Fruit fly (Drosophila melanogaster) whole organism, embryonic: Measurements from ENCODE around the gene CG34107.

Source experiments
- Adf1 ChIP-seq: fragments of 200-800 bp; sonication (Bioruptor generic); IDR thresholded peaks from 2 replicates; pipeline ENCODE4 v1.3.6; 2022; ENCODE audit warnings: missing biosample characterization, missing genetic modification characterization
- Atf3 ChIP-seq: fragments of 200-800 bp; sonication (Bioruptor generic); optimal IDR thresholded peaks from 3 replicates; lab custom pipeline; 2016; ENCODE audit warnings: missing biosample characterization, missing genetic modification characterization
- BtbVII ChIP-seq: fragments of 200-800 bp; sonication (Bioruptor generic); optimal IDR thresholded peaks from 3 replicates; lab custom pipeline; 2017; ENCODE audit warnings: missing biosample characterization, mild to moderate bottlenecking, missing genetic modification characterization
- Bteb2 ChIP-seq: fragments of 200-800 bp; sonication (Bioruptor generic); optimal IDR thresholded peaks from 2 replicates; lab custom pipeline; 2016; ENCODE audit warnings: missing biosample characterization, missing genetic modification characterization
- CG10147 ChIP-seq: fragments of 200-800 bp; sonication (Bioruptor generic); optimal IDR thresholded peaks from 2 replicates; lab custom pipeline; 2019; ENCODE audit warnings: missing biosample characterization, mild to moderate bottlenecking, missing genetic modification characterization, moderate library complexity
- CG11093 ChIP-seq: fragments of 200-800 bp; sonication (Bioruptor generic); IDR thresholded peaks from 3 replicates; pipeline ENCODE4 v1.3.6; 2022; ENCODE audit warnings: missing biosample characterization, missing genetic modification characterization
- CG11723 ChIP-seq: fragments of 200-800 bp; sonication (Bioruptor generic); optimal IDR thresholded peaks from 2 replicates; lab custom pipeline; 2017; ENCODE audit warnings: missing biosample characterization, mild to moderate bottlenecking, missing genetic modification characterization
- CG12659 ChIP-seq: fragments of 200-800 bp; sonication (Bioruptor generic); optimal IDR thresholded peaks from 3 replicates; lab custom pipeline; 2017; ENCODE audit warnings: mild to moderate bottlenecking, missing biosample characterization, missing genetic modification reagents, missing genetic modification characterization
- CG12769 ChIP-seq: fragments of 200-800 bp; sonication (Bioruptor generic); optimal IDR thresholded peaks from 2 replicates; lab custom pipeline; 2019; ENCODE audit warnings: missing biosample characterization, mild to moderate bottlenecking, missing genetic modification characterization, moderate library complexity
- CG13287 ChIP-seq: fragments of 200-800 bp; sonication (Bioruptor generic); IDR thresholded peaks from 2 replicates; pipeline ENCODE4 v1.3.6; 2022; ENCODE audit warnings: missing biosample characterization, missing genetic modification characterization; ENCODE audit not compliant: partially characterized antibody
- CG14667 ChIP-seq: fragments of 200-800 bp; sonication (Bioruptor generic); IDR thresholded peaks from 2 replicates; pipeline ENCODE4 v1.3.6; 2022; ENCODE audit warnings: missing biosample characterization, missing genetic modification characterization
- CG15011 ChIP-seq: fragments of 200-800 bp; sonication (Bioruptor generic); optimal IDR thresholded peaks from 3 replicates; lab custom pipeline; 2018; ENCODE audit warnings: missing biosample characterization, mild to moderate bottlenecking, missing genetic modification characterization
- CG17829 ChIP-seq: fragments of 200-800 bp; optimal IDR thresholded peaks from 2 replicates; lab custom pipeline; 2019; ENCODE audit warnings: missing biosample characterization, mild to moderate bottlenecking, missing genetic modification characterization, moderate library complexity
- CG1832 ChIP-seq: fragments of 200-800 bp; sonication (Bioruptor generic); optimal IDR thresholded peaks from 2 replicates; lab custom pipeline; 2017; ENCODE audit warnings: missing biosample characterization, mild to moderate bottlenecking, missing genetic modification characterization, inconsistent platforms
- CG2678 ChIP-seq: fragments of 200-800 bp; sonication (Bioruptor generic); optimal IDR thresholded peaks from 3 replicates; lab custom pipeline; 2019; ENCODE audit warnings: missing biosample characterization, mild to moderate bottlenecking, missing genetic modification characterization, moderate library complexity
- CG3065 ChIP-seq: fragments of 200-800 bp; sonication (Bioruptor generic); optimal IDR thresholded peaks from 2 replicates; lab custom pipeline; 2016; ENCODE audit warnings: missing biosample characterization, missing genetic modification characterization
- CG3407 ChIP-seq: fragments of 200-800 bp; sonication (Bioruptor generic); optimal IDR thresholded peaks from 2 replicates; lab custom pipeline; 2018; ENCODE audit warnings: missing biosample characterization, mild to moderate bottlenecking, missing genetic modification characterization
- CG34224 ChIP-seq: fragments of 200-800 bp; sonication (Bioruptor generic); IDR thresholded peaks from 3 replicates; pipeline ENCODE4 v1.3.6; 2022; ENCODE audit warnings: missing biosample characterization, missing genetic modification characterization; ENCODE audit not compliant: partially characterized antibody
- CG34422 ChIP-seq: fragments of 200-800 bp; sonication (Bioruptor generic); IDR thresholded peaks from 3 replicates; pipeline ENCODE4 v1.3.6; 2022; ENCODE audit warnings: missing biosample characterization, missing genetic modification characterization
- CG3995 ChIP-seq: fragments of 200-800 bp; sonication (Bioruptor generic); optimal IDR thresholded peaks from 3 replicates; lab custom pipeline; 2016; ENCODE audit warnings: missing biosample characterization, missing genetic modification characterization
- CG4707 ChIP-seq: fragments of 200-800 bp; sonication (Bioruptor generic); optimal IDR thresholded peaks from 2 replicates; lab custom pipeline; 2018; ENCODE audit warnings: missing biosample characterization, mild to moderate bottlenecking, missing genetic modification characterization, moderate library complexity
- CG6654 ChIP-seq: fragments of 200-800 bp; sonication (Bioruptor generic); optimal IDR thresholded peaks from 2 replicates; lab custom pipeline; 2017; ENCODE audit warnings: missing biosample characterization, mild to moderate bottlenecking, missing genetic modification characterization
- CG6791 ChIP-seq: fragments of 200-800 bp; sonication (Bioruptor generic); IDR thresholded peaks from 3 replicates; pipeline ENCODE4 v1.3.6; 2022; ENCODE audit warnings: missing biosample characterization, missing genetic modification characterization; ENCODE audit not compliant: partially characterized antibody
- CG8290 ChIP-seq, 3 experiments: fragments of 200-800 bp; sonication (Bioruptor generic); optimal IDR thresholded peaks; 2 replicates each; lab custom pipeline; 2016 to 2019; ENCODE audit warnings: missing biosample characterization in 3 of 3, missing genetic modification characterization in 3 of 3, mild to moderate bottlenecking in 2 of 3, moderate library complexity in 1 of 3
- CG9797 ChIP-seq: fragments of 200-800 bp; sonication (Bioruptor generic); optimal IDR thresholded peaks from 3 replicates; lab custom pipeline; 2018; ENCODE audit warnings: missing biosample characterization, mild to moderate bottlenecking, missing genetic modification characterization
- Deaf1 ChIP-seq: fragments of 200-800 bp; optimal IDR thresholded peaks from 3 replicates; lab custom pipeline; 2019; ENCODE audit warnings: missing biosample characterization, mild to moderate bottlenecking, missing genetic modification characterization, moderate library complexity
- E2f1 ChIP-seq: fragments of 200-800 bp; sonication (Bioruptor generic); IDR thresholded peaks from 2 replicates; pipeline ENCODE4 v1.3.6; 2022; ENCODE audit warnings: missing biosample characterization, missing genetic modification characterization
- Ets65A ChIP-seq: fragments of 200-800 bp; sonication (Bioruptor generic); peaks from one replicate; lab custom pipeline; 2016; ENCODE audit warnings: missing biosample characterization, missing genetic modification characterization
- Gsc ChIP-seq: fragments of 200-800 bp; sonication (Bioruptor generic); IDR thresholded peaks from 2 replicates; pipeline ENCODE4 v1.3.6; 2022; ENCODE audit warnings: missing biosample characterization, missing genetic modification characterization
- HmgD ChIP-seq: fragments of 200-800 bp; sonication (Bioruptor generic); optimal IDR thresholded peaks from 3 replicates; lab custom pipeline; 2016; ENCODE audit warnings: missing biosample characterization, missing genetic modification characterization
- Hr51 ChIP-seq, 2 experiments: fragments of 200-800 bp; sonication (Bioruptor generic); optimal IDR thresholded peaks; 2 replicates in 1 of 2; 3 replicates in 1 of 2; lab custom pipeline; 2016 to 2018; ENCODE audit warnings: missing biosample characterization in 2 of 2, missing genetic modification characterization in 2 of 2, mild to moderate bottlenecking in 1 of 2, moderate library complexity in 1 of 2
- Med ChIP-seq: fragments of 200-800 bp; sonication (Bioruptor generic); peaks from one replicate; lab custom pipeline; 2016; ENCODE audit warnings: missing biosample characterization, missing genetic modification characterization, mild to moderate bottlenecking, inconsistent platforms, moderate library complexity
- Oli ChIP-seq: fragments of 200-800 bp; sonication (Bioruptor generic); optimal IDR thresholded peaks from 2 replicates; lab custom pipeline; 2018; ENCODE audit warnings: missing biosample characterization, mild to moderate bottlenecking, missing genetic modification characterization, moderate library complexity
- Sox102F ChIP-seq: fragments of 200-800 bp; sonication (Bioruptor generic); optimal IDR thresholded peaks from 2 replicates; lab custom pipeline; 2018; ENCODE audit warnings: missing biosample characterization, mild to moderate bottlenecking, missing genetic modification characterization, moderate library complexity
- ab ChIP-seq: fragments of 200-800 bp; sonication (Bioruptor generic); optimal IDR thresholded peaks from 2 replicates; lab custom pipeline; 2016; ENCODE audit warnings: missing biosample characterization, missing genetic modification characterization
- ato ChIP-seq: fragments of 200-800 bp; sonication (Bioruptor generic); IDR thresholded peaks from 2 replicates; pipeline ENCODE4 v1.3.6; 2022; ENCODE audit warnings: missing biosample characterization, missing genetic modification characterization; ENCODE audit not compliant: partially characterized antibody
- dmrt99B ChIP-seq: fragments of 200-800 bp; sonication (Bioruptor generic); optimal IDR thresholded peaks from 2 replicates; lab custom pipeline; 2018; ENCODE audit warnings: missing biosample characterization, mild to moderate bottlenecking, missing genetic modification characterization, moderate library complexity
- dpn ChIP-seq, 2 experiments: fragments of 200-800 bp; sonication (Bioruptor generic); optimal IDR thresholded peaks; 3 replicates each; lab custom pipeline; 2016; ENCODE audit warnings: missing biosample characterization in 2 of 2, missing genetic modification characterization in 2 of 2
- en ChIP-seq: fragments of 200-800 bp; sonication (Bioruptor generic); optimal IDR thresholded peaks from 2 replicates; lab custom pipeline; 2016; ENCODE audit warnings: missing biosample characterization, missing genetic modification characterization
- ewg ChIP-seq: fragments of 200-800 bp; sonication (Bioruptor generic); optimal IDR thresholded peaks from 3 replicates; lab custom pipeline; 2017; ENCODE audit warnings: mild to moderate bottlenecking, missing biosample characterization, missing genetic modification reagents, missing genetic modification characterization
- fd64A ChIP-seq: fragments of 200-800 bp; sonication (Bioruptor generic); optimal IDR thresholded peaks from 3 replicates; lab custom pipeline; 2018; ENCODE audit warnings: missing biosample characterization, mild to moderate bottlenecking, missing genetic modification characterization
- gfzf ChIP-seq: fragments of 200-800 bp; sonication (Bioruptor generic); optimal IDR thresholded peaks from 2 replicates; lab custom pipeline; 2016; ENCODE audit warnings: missing biosample characterization, mild to moderate bottlenecking, missing genetic modification characterization, moderate library complexity
- grn ChIP-seq: fragments of 200-800 bp; sonication (Bioruptor generic); optimal IDR thresholded peaks from 3 replicates; lab custom pipeline; 2017; ENCODE audit warnings: missing biosample characterization, missing genetic modification characterization
- oc ChIP-seq: fragments of 200-800 bp; sonication (Bioruptor generic); optimal IDR thresholded peaks from 2 replicates; lab custom pipeline; 2018; ENCODE audit warnings: missing biosample characterization, mild to moderate bottlenecking, missing genetic modification characterization, moderate library complexity
- pan ChIP-seq, 4 experiments: fragments of >200 bp in 3 of 4; fragments of 200-800 bp in 1 of 4; sonication (Bioruptor generic) in 1 of 4; optimal IDR thresholded peaks in 3 of 4; IDR thresholded peaks in 1 of 4; 2 replicates each; pipeline versions ENCODE4 v1.3.6 to Lab custom; 2017 to 2022; ENCODE audit warnings: missing biosample characterization in 2 of 4, missing genetic modification characterization in 2 of 4, mixed read lengths in 1 of 4
- sim ChIP-seq: fragments of 200-800 bp; sonication (Bioruptor generic); IDR thresholded peaks from 2 replicates; pipeline ENCODE4 v1.3.6; 2022; ENCODE audit warnings: missing biosample characterization, missing genetic modification characterization
- sob ChIP-seq: fragments of 200-800 bp; sonication (Bioruptor generic); IDR thresholded peaks from 2 replicates; pipeline ENCODE4 v1.3.6; 2022; ENCODE audit warnings: missing biosample characterization, missing genetic modification characterization
- stwl ChIP-seq: fragments of 200-800 bp; sonication (Bioruptor generic); optimal IDR thresholded peaks from 3 replicates; lab custom pipeline; 2018; ENCODE audit warnings: missing biosample characterization, mild to moderate bottlenecking, missing genetic modification characterization, moderate library complexity
- vvl ChIP-seq: fragments of 200-800 bp; sonication (Bioruptor generic); IDR thresholded peaks from 2 replicates; pipeline ENCODE4 v1.3.6; 2022; ENCODE audit warnings: missing biosample characterization, missing genetic modification characterization

The CG34107 gene

DNA sequence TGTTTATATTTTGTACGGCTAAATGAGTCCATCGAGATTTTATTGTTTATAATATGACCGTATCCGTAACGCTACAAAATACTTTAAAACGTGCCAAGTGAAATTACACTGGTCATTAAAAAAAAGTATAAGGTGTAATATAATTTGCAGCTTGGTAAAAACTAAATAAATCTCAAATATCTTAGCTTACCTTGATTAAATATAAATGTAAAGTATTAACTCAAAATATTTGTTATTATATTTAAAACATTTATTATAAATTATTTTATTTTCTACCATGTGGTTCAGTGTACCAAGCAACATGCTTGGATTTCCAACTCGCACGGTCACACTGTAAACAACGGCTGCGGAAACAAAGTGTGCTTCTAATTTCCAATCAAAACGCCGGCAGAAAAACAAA lies 37.1 kb downstream of the CG34107 start, which contains the start of the genes Sirt6 and pont (continued):
- TF ChIP-seq ato (GFP tag; lab: Robert Waterston, UW): no peak
- TF ChIP-seq Gsc (GFP tag; lab: Robert Waterston, UW): no peak
- TF ChIP-seq sob: no peak
- no peak for TF ChIP-seq CG34224
- TF ChIP-seq grn: no peak
- TF ChIP-seq CG13287 (GFP tag; lab: Robert Waterston, UW): no peak
- peak; percentile 88 for TF ChIP-seq ewg (GFP tag; lab: Kevin White, UChicago)
- no peak for TF ChIP-seq CG6791 (GFP tag; lab: Robert Waterston, UW)
- TF ChIP-seq Bteb2 (GFP tag; lab: Kevin White, UChicago): peak; percentile 42
- no peak for TF ChIP-seq pan (optimal IDR thresholded peaks at IDR 0.05; lab: Kevin White, UChicago)
- no peak for TF ChIP-seq pan (GFP tag; optimal IDR thresholded peaks at IDR 0.05 in 1 of 2, IDR thresholded peaks at IDR 0.05 in 1 of 2)
- TF ChIP-seq CG3407 (GFP tag; lab: Kevin White, UChicago): peak; percentile 89
- TF ChIP-seq sim: no peak
- TF ChIP-seq CG2678 (tag; lab: Kevin White, UChicago): peak; percentile 97
- peak; percentile 89 for TF ChIP-seq stwl (tag; lab: Kevin White, UChicago)
- no peak for TF ChIP-seq HmgD
- TF ChIP-seq vvl (GFP tag; lab: Robert Waterston, UW): no peak
- TF ChIP-seq ab (GFP tag; lab: Kevin White, UChicago): no peak
- TF ChIP-seq dpn (GFP tag; optimal IDR thresholded peaks at IDR 0.05; lab: Kevin White, UChicago): peak; percentile 55 to 95
- peak; percentile 34 for TF ChIP-seq CG3995 (GFP tag; lab: Kevin White, UChicago)
- TF ChIP-seq gfzf (GFP tag; lab: Kevin White, UChicago): peak; percentile 66
- peak; percentile 41 to 96 for TF ChIP-seq Hr51 (GFP tag; optimal IDR thresholded peaks at IDR 0.05; lab: Kevin White, UChicago)
- TF ChIP-seq E2f1: no peak
- peak; percentile 76 for TF ChIP-seq CG15011 (GFP tag; lab: Kevin White, UChicago)
- peak; percentile 97 for TF ChIP-seq CG12659 (GFP tag; lab: Kevin White, UChicago)
- peak; percentile 96 for TF ChIP-seq dmrt99B (tag; lab: Kevin White, UChicago)
- no peak for TF ChIP-seq en
- TF ChIP-seq Sox102F (GFP tag; lab: Kevin White, UChicago): peak; percentile 97
- TF ChIP-seq Ets65A (GFP tag; lab: Kevin White, UChicago): peak; percentile 92
- no peak for TF ChIP-seq CG14667 (GFP tag; lab: Robert Waterston, UW)
- peak; percentile 40 for TF ChIP-seq Atf3
- TF ChIP-seq oc (tag; lab: Kevin White, UChicago): peak; percentile 95
- peak; percentile 70 for TF ChIP-seq CG12769 (tag; lab: Kevin White, UChicago)
- TF ChIP-seq CG17829 (tag; lab: Kevin White, UChicago): peak; percentile 98
- TF ChIP-seq Oli (tag; lab: Kevin White, UChicago): peak; percentile 96
- TF ChIP-seq CG10147 (GFP tag; lab: Kevin White, UChicago): peak; percentile 94
- no peak for TF ChIP-seq Adf1 (GFP tag; lab: Robert Waterston, UW)
- no peak for TF ChIP-seq CG1832 (GFP tag; lab: Kevin White, UChicago)
- peak; percentile 78 for TF ChIP-seq CG9797 (GFP tag; lab: Kevin White, UChicago)
- peak; percentile 88 for TF ChIP-seq CG8290 (GFP tag; optimal IDR thresholded peaks at IDR 0.05; lab: Kevin White, UChicago)
- TF ChIP-seq CG8290 (tag; optimal IDR thresholded peaks at IDR 0.05; lab: Kevin White, UChicago): peak in 1 of 2 experiments; percentile 56
- TF ChIP-seq CG3065 (GFP tag; lab: Kevin White, UChicago): peak; percentile 88
- peak; percentile 80 for TF ChIP-seq CG11723
- TF ChIP-seq fd64A: no peak
- TF ChIP-seq CG11093: peak; percentile 95
- peak; percentile 82 for TF ChIP-seq Deaf1 (tag; lab: Kevin White, UChicago)
- TF ChIP-seq CG34422 (GFP tag; lab: Robert Waterston, UW): no peak
- TF ChIP-seq BtbVII (GFP tag; lab: Kevin White, UChicago): peak; percentile 83
- peak; percentile 72 for TF ChIP-seq CG6654 (GFP tag; lab: Kevin White, UChicago)
- peak; percentile 46 for TF ChIP-seq CG4707 (GFP tag; lab: Kevin White, UChicago)
- TF ChIP-seq Med: peak; percentile 91
